Worm (Caenorhabditis elegans) whole organism, early embryonic: ENCODE data around the gene E02H4.4.

ENCODE experiments used
- aly-1 ChIP-seq: sonication (generic microtip); optimal IDR thresholded peaks from 2 replicates; lab custom pipeline; 2016; ENCODE audit warnings: missing genetic modification characterization, missing compliant biosample characterization
- ama-1 ChIP-seq: fragments of 150-350 bp; optimal IDR thresholded peaks from 2 replicates; lab custom pipeline; 2014
- ceh-36 ChIP-seq: sonication (generic microtip); optimal IDR thresholded peaks from 2 replicates; lab custom pipeline; 2016; ENCODE audit warnings: missing genetic modification characterization, inconsistent platforms, missing compliant biosample characterization
- flt-1 ChIP-seq: fragments of 200-800 bp; sonication (Bioruptor generic); IDR thresholded peaks from 2 replicates; pipeline ENCODE4 v1.3.6; 2022; ENCODE audit warnings: missing genetic modification characterization, missing compliant biosample characterization
- tbx-37 ChIP-seq: fragments of 200-800 bp; sonication (Bioruptor generic); conservative IDR thresholded peaks from 2 replicates; pipeline ENCODE4 v1.3.6; 2022; ENCODE audit warnings: missing genetic modification reagents, missing genetic modification characterization, missing compliant biosample characterization

ce11 chrX:14234932-14235331, 22.8 kb upstream of the E02H4.4 start, which contains the start of gene srg-37:
- TF ChIP-seq flt-1 (GFP tag; lab: Robert Waterston, UW) (no peak), aly-1 (tag; lab: Kevin White, UChicago) (no peak), ama-1 (lab: Kevin White, UChicago) (no peak), ceh-36 (no peak), tbx-37 (GFP tag; lab: Robert Waterston, UW) (no peak)
